Worm (Caenorhabditis elegans) whole organism, young adult: ENCODE results near the gene let-4.

Source experiments
- F37B4.10 ChIP-seq: fragments of 200-800 bp; sonication (Bioruptor generic); IDR thresholded peaks from 2 replicates; pipeline ENCODE4 v1.3.6; 2022; ENCODE audit warnings: missing genetic modification characterization, missing compliant biosample characterization
- bed-1 ChIP-seq: fragments of 200-800 bp; sonication (Bioruptor generic); IDR thresholded peaks from 2 replicates; pipeline ENCODE4 v1.3.6; 2022; ENCODE audit warnings: missing genetic modification reagents, missing genetic modification characterization, missing compliant biosample characterization
- bed-2 ChIP-seq: fragments of 200-800 bp; sonication (Bioruptor generic); IDR thresholded peaks from 2 replicates; pipeline ENCODE4 v1.3.6; 2022; ENCODE audit warnings: missing genetic modification reagents, missing genetic modification characterization, missing compliant biosample characterization
- ceh-91 ChIP-seq: fragments of 200-800 bp; sonication (Bioruptor generic); IDR thresholded peaks from 2 replicates; pipeline ENCODE4 v1.3.6; 2022; ENCODE audit warnings: missing genetic modification reagents, missing genetic modification characterization, missing compliant biosample characterization
- dpl-1 ChIP-seq: fragments of 150-350 bp; optimal IDR thresholded peaks from 2 replicates; lab custom pipeline; 2014; ENCODE audit warnings: missing biosample characterization, missing genetic modification reagents, missing genetic modification characterization
- egl-18 ChIP-seq: fragments of 200-800 bp; sonication (Bioruptor generic); IDR thresholded peaks from 2 replicates; pipeline ENCODE4 v1.3.6; 2022; ENCODE audit warnings: missing genetic modification reagents, missing genetic modification characterization, missing compliant biosample characterization
- ets-4 ChIP-seq: fragments of 200-800 bp; sonication (Bioruptor generic); optimal IDR thresholded peaks from 2 replicates; lab custom pipeline; 2018; ENCODE audit warnings: mild to moderate bottlenecking, missing genetic modification characterization, missing compliant biosample characterization
- gei-17 ChIP-seq: fragments of 200-800 bp; sonication (Bioruptor generic); optimal IDR thresholded peaks from 2 replicates; lab custom pipeline; 2018; ENCODE audit warnings: mild to moderate bottlenecking, missing genetic modification characterization, missing compliant biosample characterization
- lin-35 ChIP-seq, 3 experiments: fragments of 150-350 bp in 2 of 3; sonication (generic microtip) in 1 of 3; optimal IDR thresholded peaks; 2 replicates each; lab custom pipeline; 2014 to 2018; ENCODE audit warnings: missing biosample characterization in 3 of 3, missing genetic modification characterization in 3 of 3, missing genetic modification reagents in 3 of 3
- pha-4 ChIP-seq: fragments of 150-350 bp; sonication (generic microtip); optimal IDR thresholded peaks from 2 replicates; lab custom pipeline; 2014; ENCODE audit warnings: missing biosample characterization, missing genetic modification reagents, missing genetic modification characterization

DNA sequence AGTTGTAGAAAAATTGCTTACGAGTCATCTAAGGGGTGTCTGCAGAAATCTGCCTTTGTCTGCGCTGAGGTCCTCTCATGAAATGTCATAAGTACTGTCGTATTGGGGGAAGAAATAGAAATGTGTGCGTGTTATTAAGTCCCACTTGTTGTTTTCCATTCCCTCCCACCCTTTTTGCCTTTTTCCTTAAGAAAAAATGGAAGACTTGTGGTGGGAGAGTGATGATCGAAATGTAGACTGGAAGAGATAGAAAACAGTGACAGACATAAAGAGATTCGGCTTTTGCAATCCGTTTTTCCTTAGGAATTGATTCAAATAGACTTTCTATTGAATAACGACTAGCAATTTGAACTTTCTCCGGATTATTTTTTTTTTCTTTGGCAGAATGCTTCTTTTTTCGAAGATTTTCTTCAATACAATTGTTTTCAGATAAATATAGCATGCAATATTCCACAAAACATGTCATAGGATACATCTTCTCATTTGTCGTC, 28.0 kb upstream of the let-4 start, which contains the start of gene ram-5:
- TF ChIP-seq bed-2 (GFP tag; lab: Robert Waterston, UW) (no peak), ceh-91 (GFP tag; lab: Robert Waterston, UW) (no peak), F37B4.10 (no peak), bed-1 (GFP tag; lab: Robert Waterston, UW) (no peak), ets-4 (GFP tag; lab: Kevin White, UChicago) (no peak), lin-35 (GFP tag; optimal IDR thresholded peaks at IDR 0.05; lab: Kevin White, UChicago) (no peak), egl-18 (GFP tag; lab: Robert Waterston, UW) (no peak), dpl-1 (GFP tag; lab: Kevin White, UChicago) (no peak), gei-17 (GFP tag; lab: Kevin White, UChicago) (no peak), pha-4 (tag; lab: Kevin White, UChicago) (no peak)
